Worm (Caenorhabditis elegans): ENCODE measurements around the gene F38A6.5.
A peak's percentile ranks its signal among the peaks of the same experiment; 100 is the strongest.

The F38A6.5 gene

DNA sequence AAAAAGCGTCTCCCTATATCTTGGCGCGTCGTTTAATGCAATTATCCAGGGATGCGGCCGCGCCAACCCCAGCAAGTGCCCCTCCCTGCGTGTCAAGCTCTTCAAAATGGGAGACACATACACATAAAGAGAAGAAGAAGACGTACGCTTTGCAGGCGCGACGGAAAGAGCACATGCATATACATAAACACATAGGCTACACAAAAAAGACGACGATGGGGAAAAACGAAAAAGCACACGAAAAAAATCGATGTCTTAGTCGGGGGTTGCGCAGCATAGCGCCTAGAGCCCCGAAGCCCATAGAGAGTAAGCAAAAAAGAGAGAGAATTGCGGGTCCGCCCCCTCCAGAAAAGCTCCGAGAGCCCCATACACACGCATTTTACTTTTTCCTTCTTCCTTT is 15.6 kb upstream of the F38A6.5 start, which contains the start of gene tpan-1 (continued):
- TF ChIP-seq vab-15 (tag; optimal IDR thresholded peaks at IDR 0.05) (no peak), egl-13 (tag; optimal IDR thresholded peaks at IDR 0.05) (peak; percentile 43), mep-1 (tag; optimal IDR thresholded peaks at IDR 0.05) (peak; percentile 29), lin-35 (GFP tag; optimal IDR thresholded peaks at IDR 0.05) (peak in 1 of 2 experiments; percentile 45), aly-2 (tag; optimal IDR thresholded peaks at IDR 0.05) (no peak), pax-3 (tag; optimal IDR thresholded peaks at IDR 0.05) (peak; percentile 25), nhr-12 (tag; optimal IDR thresholded peaks at IDR 0.05) (no peak), unc-98 (GFP tag; IDR thresholded peaks at IDR 0.05) (no peak), hlh-17 (GFP tag; optimal IDR thresholded peaks at IDR 0.05; ENCODE audit: borderline replicate concordance) (no peak), unc-30 (tag; optimal IDR thresholded peaks at IDR 0.05) (no peak), ceh-88 (GFP tag; IDR thresholded peaks at IDR 0.05) (0 out of 2 replicates have a peak, but pooled peaks have one; percentile 37), dsc-1 (tag; optimal IDR thresholded peaks at IDR 0.05) (peak; percentile 19), nhr-47 (tag; optimal IDR thresholded peaks at IDR 0.05) (peak; percentile 68), zag-1 (tag; optimal IDR thresholded peaks at IDR 0.05) (no peak), ceh-82 (tag; optimal IDR thresholded peaks at IDR 0.05) (peak; percentile 7 to 81 (median 50)), nhr-77 (tag; optimal IDR thresholded peaks at IDR 0.05) (no peak), xbp-1 (tag; optimal IDR thresholded peaks at IDR 0.05) (peak; percentile 43), sptf-1 (tag; optimal IDR thresholded peaks at IDR 0.05) (no peak), swsn-7 (tag; optimal IDR thresholded peaks at IDR 0.05) (peak; percentile 58), nhr-71 (tag; optimal IDR thresholded peaks at IDR 0.05) (peak; percentile 68), lin-14 (GFP tag; optimal IDR thresholded peaks at IDR 0.05) (peak; percentile 92), nhr-90 (tag; optimal IDR thresholded peaks at IDR 0.05; ENCODE audit: poor library complexity) (no peak), ztf-4 (tag; optimal IDR thresholded peaks at IDR 0.05) (no peak), ces-1 (GFP tag; optimal IDR thresholded peaks at IDR 0.05) (peak; percentile 76), elt-3 (tag; optimal IDR thresholded peaks at IDR 0.05) (no peak), efl-1 (optimal IDR thresholded peaks at IDR 0.05) (peak; percentile 7 to 9), efl-1 (GFP tag; optimal IDR thresholded peaks at IDR 0.05 in 1 of 2) (peak; percentile 1 to 83), ama-1 (optimal IDR thresholded peaks at IDR 0.05) (no peak), egl-27 (tag; optimal IDR thresholded peaks at IDR 0.05) (no peak)

DNA sequence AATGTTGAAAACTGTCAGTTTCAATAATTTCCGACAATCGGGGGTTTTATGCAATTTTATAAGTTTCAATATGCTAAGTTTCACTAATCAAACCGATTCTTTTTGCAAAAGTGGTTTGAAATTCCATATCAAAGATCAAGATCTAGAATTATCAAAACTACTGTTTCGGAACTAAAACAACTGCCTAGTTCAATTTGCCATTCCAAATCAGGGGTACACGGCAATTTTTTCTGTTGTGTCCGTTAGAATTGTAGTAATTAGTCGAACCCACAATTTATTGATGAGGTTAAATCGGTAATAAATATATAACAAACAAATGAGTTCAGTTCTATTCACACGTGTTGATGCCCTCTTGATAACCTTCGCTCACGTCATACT is 12.3 kb upstream of the F38A6.5 start:
- TF ChIP-seq efl-1 (optimal IDR thresholded peaks at IDR 0.05) (no peak), efl-1 (GFP tag; optimal IDR thresholded peaks at IDR 0.05 in 1 of 2) (peak in 1 of 2 experiments; percentile 64), dsc-1 (tag; optimal IDR thresholded peaks at IDR 0.05) (no peak)

DNA sequence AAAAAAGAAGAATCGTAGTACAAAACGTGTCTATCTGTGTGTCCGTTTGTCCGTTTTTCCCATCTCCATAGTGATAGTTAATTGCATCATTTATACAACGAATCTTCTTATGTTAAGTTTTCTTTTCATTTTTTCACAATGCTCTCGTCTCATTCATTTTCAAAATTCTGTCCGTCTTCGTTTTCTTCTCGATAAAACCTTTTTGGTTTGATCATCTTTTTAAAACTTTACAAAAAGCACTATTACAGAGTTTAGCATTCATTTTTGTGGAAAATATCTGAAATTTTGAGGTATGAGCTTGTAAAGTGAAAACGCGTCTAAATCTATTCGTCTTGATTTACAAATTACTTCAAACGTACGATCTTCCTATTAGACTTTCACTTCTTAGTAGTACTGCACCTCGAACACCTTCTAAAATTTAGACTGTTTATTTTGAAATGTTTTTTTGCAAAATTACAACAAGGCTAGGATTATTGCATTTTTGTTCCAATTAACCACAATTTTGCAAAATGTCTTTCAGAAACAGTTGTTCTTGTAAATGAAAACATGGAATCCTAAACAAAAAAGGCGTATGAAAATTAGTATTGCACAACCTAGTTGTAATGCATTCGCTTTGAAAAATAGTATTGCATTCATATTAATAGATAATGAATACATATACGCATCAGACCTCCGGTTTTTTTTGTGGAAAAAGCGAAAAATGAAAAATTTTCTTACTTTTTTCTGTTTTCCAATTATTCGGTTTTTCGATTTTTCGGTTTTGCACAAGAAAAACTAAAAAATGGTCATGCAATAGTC is 11.7 kb upstream of the F38A6.5 start:
- TF ChIP-seq fkh-10 (GFP tag; optimal IDR thresholded peaks at IDR 0.05) (no peak), lir-3 (tag; optimal IDR thresholded peaks at IDR 0.05; ENCODE audit: poor library complexity) (no peak), ceh-8 (GFP tag; optimal IDR thresholded peaks at IDR 0.05) (no peak), lin-14 (GFP tag; optimal IDR thresholded peaks at IDR 0.05) (peak; percentile 12), unc-86 (tag; optimal IDR thresholded peaks at IDR 0.05) (no peak), unc-130 (tag; optimal IDR thresholded peaks at IDR 0.05) (no peak), snpc-4 (tag; optimal IDR thresholded peaks at IDR 0.05) (no peak), ztf-4 (tag; optimal IDR thresholded peaks at IDR 0.05) (peak; percentile 37), egl-13 (tag; optimal IDR thresholded peaks at IDR 0.05) (peak; percentile 39), ama-1 (optimal IDR thresholded peaks at IDR 0.05) (peak; percentile 66), lsy-2 (tag; optimal IDR thresholded peaks at IDR 0.05) (no peak), alr-1 (tag; optimal IDR thresholded peaks at IDR 0.05; ENCODE audit: borderline replicate concordance) (no peak), rnt-1 (tag; optimal IDR thresholded peaks at IDR 0.05) (no peak), mab-9 (GFP tag; IDR thresholded peaks at IDR 0.05) (no peak), unc-98 (GFP tag; IDR thresholded peaks at IDR 0.05) (no peak), aly-2 (tag; optimal IDR thresholded peaks at IDR 0.05) (no peak), nhr-28 (tag; optimal IDR thresholded peaks at IDR 0.05) (no peak), dsc-1 (tag; optimal IDR thresholded peaks at IDR 0.05) (no peak), C34B4.2 (tag; optimal IDR thresholded peaks at IDR 0.05) (no peak), nhr-77 (tag; optimal IDR thresholded peaks at IDR 0.05) (no peak), ets-5 (GFP tag; IDR thresholded peaks at IDR 0.05) (no peak), hlh-4 (tag; optimal IDR thresholded peaks at IDR 0.05) (no peak), ceh-63 (GFP tag; optimal IDR thresholded peaks at IDR 0.05) (no peak), jun-1 (tag; optimal IDR thresholded peaks at IDR 0.05) (no peak), nhr-47 (tag; optimal IDR thresholded peaks at IDR 0.05) (peak; percentile 9), lin-39 (tag; optimal IDR thresholded peaks at IDR 0.05) (peak; percentile 46), ceh-82 (tag; optimal IDR thresholded peaks at IDR 0.05) (no peak), mdl-1 (tag; optimal IDR thresholded peaks at IDR 0.05) (no peak)

All from whole organism, L1 larva.